Fruit fly (Drosophila melanogaster) whole organism, prepupa: ENCODE results near the gene Taf9.

ENCODE experiments used
- Hr39 ChIP-seq: fragments of 200-800 bp; sonication (Bioruptor generic); optimal IDR thresholded peaks from 2 replicates; lab custom pipeline; 2016; ENCODE audit warnings: missing biosample characterization, missing genetic modification characterization
- Sox102F ChIP-seq: fragments of 200-800 bp; sonication (Bioruptor generic); optimal IDR thresholded peaks from 2 replicates; lab custom pipeline; 2016; ENCODE audit warnings: missing biosample characterization, mild to moderate bottlenecking, missing genetic modification characterization
- Sox15 ChIP-seq: fragments of 200-800 bp; sonication (Bioruptor generic); optimal IDR thresholded peaks from 3 replicates; lab custom pipeline; 2016; ENCODE audit warnings: missing biosample characterization, missing genetic modification characterization
- fd59A ChIP-seq: fragments of 200-800 bp; sonication (Bioruptor generic); optimal IDR thresholded peaks from 2 replicates; lab custom pipeline; 2017; ENCODE audit warnings: missing biosample characterization, mild to moderate bottlenecking, missing genetic modification characterization, missing genetic modification reagents
- vri ChIP-seq: fragments of 200-800 bp; sonication (Bioruptor generic); optimal IDR thresholded peaks from 3 replicates; lab custom pipeline; 2016; ENCODE audit warnings: missing biosample characterization, mild to moderate bottlenecking, missing genetic modification characterization

- TF ChIP-seq fd59A (GFP tag; lab: Kevin White, UChicago) (no peak), Sox102F (GFP tag; lab: Kevin White, UChicago) (no peak), Hr39 (GFP tag; lab: Kevin White, UChicago) (no peak), vri (GFP tag; lab: Kevin White, UChicago) (no peak), Sox15 (GFP tag; lab: Kevin White, UChicago) (no peak)
Observed at dm6 chrX:17819635-17820139, 22.3 kb upstream of the Taf9 start, which contains the start of gene CG12986.
